Fruit fly (Drosophila melanogaster) whole organism, wandering third instar larva: ENCODE results near the gene Mtch.

Source experiments
- Abd-B ChIP-seq: fragments of >200 bp; optimal IDR thresholded peaks from 2 replicates; lab custom pipeline; 2017; ENCODE audit warnings: missing biosample characterization, missing genetic modification characterization
- Myc ChIP-seq: fragments of >200 bp; optimal IDR thresholded peaks from 2 replicates; lab custom pipeline; 2017
- OdsH ChIP-seq: fragments of 200-800 bp; sonication (Bioruptor generic); optimal IDR thresholded peaks from 2 replicates; lab custom pipeline; 2016; ENCODE audit warnings: missing biosample characterization, mild to moderate bottlenecking, missing genetic modification characterization
- br ChIP-seq: fragments of 200-800 bp; sonication (Bioruptor generic); optimal IDR thresholded peaks from 2 replicates; lab custom pipeline; 2016; ENCODE audit warnings: missing biosample characterization, missing genetic modification characterization
- h ChIP-seq: fragments of 200-800 bp; sonication (Bioruptor generic); optimal IDR thresholded peaks from 3 replicates; lab custom pipeline; 2016; ENCODE audit warnings: missing biosample characterization, mild to moderate bottlenecking, missing genetic modification characterization
- psq ChIP-seq: fragments of 200-800 bp; sonication (Bioruptor generic); optimal IDR thresholded peaks from 3 replicates; lab custom pipeline; 2017; ENCODE audit warnings: missing biosample characterization, mild to moderate bottlenecking, missing genetic modification characterization, moderate library complexity
- sage ChIP-seq: fragments of 200-800 bp; sonication (Bioruptor generic); optimal IDR thresholded peaks from 2 replicates; lab custom pipeline; 2016; ENCODE audit warnings: missing biosample characterization, mild to moderate bottlenecking, missing genetic modification characterization
- sv ChIP-seq: fragments of 200-800 bp; sonication (Bioruptor generic); optimal IDR thresholded peaks from 3 replicates; lab custom pipeline; 2016; ENCODE audit warnings: missing biosample characterization, missing genetic modification characterization
- usp ChIP-seq: fragments of >200 bp; optimal IDR thresholded peaks from 2 replicates; lab custom pipeline; 2017; ENCODE audit warnings: missing biosample characterization, missing genetic modification characterization

DNA sequence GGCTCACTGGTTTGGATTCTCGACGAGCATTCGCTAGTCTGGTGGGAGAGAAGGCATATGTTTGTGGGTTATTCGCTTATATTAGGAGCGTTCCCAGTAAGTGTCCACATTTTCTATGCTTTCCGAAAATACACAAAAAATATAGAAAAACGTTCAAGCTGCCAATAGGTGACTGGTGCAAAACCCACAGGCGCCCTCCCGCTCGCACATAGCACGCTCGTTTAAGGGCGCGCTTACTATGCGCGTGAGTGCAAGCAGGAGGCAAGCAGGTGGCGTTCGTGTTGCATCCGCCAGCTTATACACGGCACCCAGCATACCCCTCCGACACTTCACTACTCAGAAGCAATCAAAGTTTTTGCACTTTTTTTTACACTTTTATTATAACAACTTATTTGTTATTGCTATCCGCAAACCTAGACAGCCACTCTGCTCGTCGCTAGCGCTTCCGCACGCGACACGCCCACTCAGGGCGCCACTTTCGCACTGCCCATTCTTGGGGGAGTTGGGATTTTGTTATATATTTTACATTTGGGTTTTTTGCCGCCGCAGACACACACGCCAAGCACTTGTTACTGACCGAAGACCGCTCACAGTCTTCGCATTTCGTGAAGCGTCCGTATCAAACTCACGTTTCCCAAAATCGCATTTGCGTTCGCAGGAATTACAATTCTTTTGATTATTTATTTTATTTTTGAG is 14.8 kb downstream of the Mtch start:
- TF ChIP-seq usp (GFP tag; lab: Kevin White, UChicago) (no peak), h (no peak), psq (GFP tag; lab: Kevin White, UChicago) (no peak), br (GFP tag; lab: Kevin White, UChicago) (no peak), sage (no peak), Myc (no peak), OdsH (GFP tag; lab: Kevin White, UChicago) (no peak), sv (no peak), Abd-B (GFP tag; lab: Kevin White, UChicago) (no peak)
